Worm (Caenorhabditis elegans): ENCODE data around the gene F31B9.4.

F31B9.4 gene

ce11 chrX:15932859-15933258, 16.0 kb upstream of the F31B9.4 start:
- TF ChIP-seq nhr-2 (tag; optimal IDR thresholded peaks at IDR 0.05) = no peak
- no peak for TF ChIP-seq lsy-2 (tag; optimal IDR thresholded peaks at IDR 0.05)
- no peak for TF ChIP-seq lin-13 (tag; optimal IDR thresholded peaks at IDR 0.05)
- TF ChIP-seq zip-8 (tag; optimal IDR thresholded peaks at IDR 0.05) = no peak
- TF ChIP-seq unc-120 (tag; optimal IDR thresholded peaks at IDR 0.05; ENCODE audit: poor library complexity, severe bottlenecking) = no peak

DNA sequence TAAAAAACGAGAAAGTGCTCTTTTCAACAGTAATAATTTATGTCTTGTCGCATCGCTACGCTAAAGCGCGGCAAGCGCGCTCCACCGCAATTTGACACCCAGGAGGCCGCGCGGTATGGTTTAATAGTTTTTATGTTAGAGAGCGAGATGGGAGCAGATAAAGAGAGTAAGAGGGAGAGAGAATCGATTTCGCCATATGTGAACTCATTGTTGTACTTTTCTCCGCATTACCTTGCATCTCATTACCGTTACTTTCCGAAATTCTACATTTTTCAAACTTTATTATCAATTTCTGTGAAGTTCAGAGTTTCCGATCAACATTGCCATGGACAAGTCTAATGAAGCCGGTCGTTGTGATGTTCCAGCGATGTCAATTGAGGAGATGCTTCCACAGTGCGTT, 6.5 kb upstream of the F31B9.4 start, which contains the start of gene F31B9.3:
F31B9.3 (plus strand) TSS at position 301 of the 400 bp plus-strand sequence.
- no peak for TF ChIP-seq hlh-1 (tag; optimal IDR thresholded peaks at IDR 0.05)
- no peak for TF ChIP-seq lin-32 (GFP tag; optimal IDR thresholded peaks at IDR 0.05)
- no peak for TF ChIP-seq mab-5 (tag; optimal IDR thresholded peaks at IDR 0.05)
- TF ChIP-seq ham-2 (GFP tag; optimal IDR thresholded peaks at IDR 0.05) = no peak

ce11 chrX:15919372-15919771, 2.5 kb upstream of the F31B9.4 start, which contains the start of gene F31B9.7:
F31B9.7 (plus strand) TSS chrX:15919672.
- no peak for TF ChIP-seq unc-120 (tag; optimal IDR thresholded peaks at IDR 0.05; ENCODE audit: poor library complexity, severe bottlenecking)
- no peak for TF ChIP-seq lin-13 (tag; optimal IDR thresholded peaks at IDR 0.05)
- no peak for TF ChIP-seq snpc-4 (tag; optimal IDR thresholded peaks at IDR 0.05)
- TF ChIP-seq flh-1 (GFP tag; optimal IDR thresholded peaks at IDR 0.05) = no peak
- TF ChIP-seq M03D4.4 (tag; optimal IDR thresholded peaks at IDR 0.05) = no peak
- TF ChIP-seq ceh-83 (GFP tag; optimal IDR thresholded peaks at IDR 0.05) = no peak
- TF ChIP-seq lsy-2 (tag; optimal IDR thresholded peaks at IDR 0.05) = no peak
- TF ChIP-seq ceh-39 (tag; optimal IDR thresholded peaks at IDR 0.05) = no peak
- no peak for TF ChIP-seq mab-5 (tag; optimal IDR thresholded peaks at IDR 0.05)
- no peak for TF ChIP-seq nhr-28 (tag; optimal IDR thresholded peaks at IDR 0.05)
- TF ChIP-seq ceh-43 (GFP tag; optimal IDR thresholded peaks at IDR 0.05) = no peak
- no peak for TF ChIP-seq nhr-76 (tag; optimal IDR thresholded peaks at IDR 0.05)
- no peak for TF ChIP-seq ztf-11 (tag; optimal IDR thresholded peaks at IDR 0.05)
- TF ChIP-seq unc-39 (tag; optimal IDR thresholded peaks at IDR 0.05) = no peak
- TF ChIP-seq mls-2 (tag; optimal IDR thresholded peaks at IDR 0.05) = no peak
- no peak for TF ChIP-seq sem-2 (GFP tag; optimal IDR thresholded peaks at IDR 0.05)
- no peak for TF ChIP-seq tbx-8 (GFP tag; optimal IDR thresholded peaks at IDR 0.05)
- TF ChIP-seq bed-3 (GFP tag; optimal IDR thresholded peaks at IDR 0.05) = no peak
- TF ChIP-seq drap-1 (GFP tag; optimal IDR thresholded peaks at IDR 0.05) = no peak

ce11 chrX:15915774-15916173, 1.1 kb downstream of the F31B9.4 start:
- TF ChIP-seq nhr-2 (tag; optimal IDR thresholded peaks at IDR 0.05) (no peak), nhr-237 (tag; optimal IDR thresholded peaks at IDR 0.05) (no peak), elt-1 (tag; optimal IDR thresholded peaks at IDR 0.05; ENCODE audit: borderline replicate concordance, insufficient read depth) (no peak), tbx-8 (GFP tag; optimal IDR thresholded peaks at IDR 0.05) (no peak), unc-120 (tag; optimal IDR thresholded peaks at IDR 0.05; ENCODE audit: poor library complexity, severe bottlenecking) (no peak), ceh-43 (GFP tag; optimal IDR thresholded peaks at IDR 0.05) (no peak), nhr-12 (tag; optimal IDR thresholded peaks at IDR 0.05) (no peak), mep-1 (tag; optimal IDR thresholded peaks at IDR 0.05) (no peak), lin-32 (GFP tag; optimal IDR thresholded peaks at IDR 0.05) (no peak), mls-2 (tag; optimal IDR thresholded peaks at IDR 0.05) (no peak), sem-2 (GFP tag; optimal IDR thresholded peaks at IDR 0.05) (no peak), flh-1 (GFP tag; optimal IDR thresholded peaks at IDR 0.05) (no peak), blmp-1 (tag; optimal IDR thresholded peaks at IDR 0.05) (no peak), ceh-83 (GFP tag; optimal IDR thresholded peaks at IDR 0.05) (no peak), ceh-39 (tag; optimal IDR thresholded peaks at IDR 0.05) (no peak), hlh-1 (tag; optimal IDR thresholded peaks at IDR 0.05) (no peak)

- TF ChIP-seq nhr-2 (tag; optimal IDR thresholded peaks at IDR 0.05) (no peak), blmp-1 (tag; optimal IDR thresholded peaks at IDR 0.05) (no peak), elt-1 (tag; optimal IDR thresholded peaks at IDR 0.05; ENCODE audit: borderline replicate concordance, insufficient read depth) (no peak), cnd-1 (tag; optimal IDR thresholded peaks at IDR 0.05) (no peak), tbx-8 (GFP tag; optimal IDR thresholded peaks at IDR 0.05) (no peak), ham-2 (GFP tag; optimal IDR thresholded peaks at IDR 0.05) (no peak), ceh-83 (GFP tag; optimal IDR thresholded peaks at IDR 0.05) (no peak), hlh-1 (tag; optimal IDR thresholded peaks at IDR 0.05) (no peak)
Observed at ce11 chrX:15912841-15913240, 4.1 kb downstream of the F31B9.4 start.

Measured in whole organism, mixed stage, embryonic.